Worm (Caenorhabditis elegans) whole organism, L3 larva: ENCODE results near the gene R11G1.7.

ENCODE experiments used
- aly-2 ChIP-seq: fragments of 150-350 bp; optimal IDR thresholded peaks from 2 replicates; lab custom pipeline; 2014; ENCODE audit warnings: missing biosample characterization, missing genetic modification characterization
- ama-1 ChIP-seq: fragments of 150-350 bp; optimal IDR thresholded peaks from 2 replicates; lab custom pipeline; 2018
- ceh-28 ChIP-seq: fragments of 150-350 bp; optimal IDR thresholded peaks from 2 replicates; lab custom pipeline; 2014; ENCODE audit warnings: missing biosample characterization, missing genetic modification reagents, missing genetic modification characterization
- ceh-82 ChIP-seq: fragments of 150-350 bp; optimal IDR thresholded peaks from 2 replicates; lab custom pipeline; 2014; ENCODE audit warnings: missing biosample characterization, missing genetic modification characterization
- ceh-9 ChIP-seq: sonication (generic microtip); optimal IDR thresholded peaks from 2 replicates; lab custom pipeline; 2018; ENCODE audit warnings: missing biosample characterization, missing genetic modification characterization
- daf-12 ChIP-seq: fragments of 150-350 bp; optimal IDR thresholded peaks from 2 replicates; lab custom pipeline; 2014; ENCODE audit warnings: missing biosample characterization, missing genetic modification reagents, missing genetic modification characterization
- egl-27 ChIP-seq: sonication (generic microtip); optimal IDR thresholded peaks from 4 replicates; lab custom pipeline; 2017; ENCODE audit warnings: missing biosample characterization, missing genetic modification reagents, missing genetic modification characterization
- egl-5 ChIP-seq: fragments of 150-350 bp; optimal IDR thresholded peaks from 2 replicates; lab custom pipeline; 2017; ENCODE audit warnings: missing biosample characterization, missing genetic modification reagents, missing genetic modification characterization, inconsistent platforms
- nhr-23 ChIP-seq: fragments of 150-350 bp; optimal IDR thresholded peaks from 2 replicates; lab custom pipeline; 2014; ENCODE audit warnings: missing biosample characterization, missing genetic modification reagents, missing genetic modification characterization
- nhr-237 ChIP-seq: fragments of 150-350 bp; optimal IDR thresholded peaks from 2 replicates; lab custom pipeline; 2014; ENCODE audit warnings: missing biosample characterization, missing genetic modification characterization
- nhr-28 ChIP-seq: fragments of 150-350 bp; optimal IDR thresholded peaks from 2 replicates; lab custom pipeline; 2014; ENCODE audit warnings: missing biosample characterization, missing genetic modification characterization
- pha-4 ChIP-seq: fragments of 150-350 bp; optimal IDR thresholded peaks from 2 replicates; lab custom pipeline; 2014; ENCODE audit warnings: missing biosample characterization, missing genetic modification reagents, missing genetic modification characterization
- snpc-4 ChIP-seq: fragments of 150-350 bp; optimal IDR thresholded peaks from 2 replicates; lab custom pipeline; 2014; ENCODE audit warnings: missing biosample characterization, missing genetic modification characterization
- unc-62 ChIP-seq: fragments of 150-350 bp; sonication (generic microtip); optimal IDR thresholded peaks from 4 replicates; lab custom pipeline; 2014; ENCODE audit warnings: missing biosample characterization, missing genetic modification reagents, missing genetic modification characterization

DNA sequence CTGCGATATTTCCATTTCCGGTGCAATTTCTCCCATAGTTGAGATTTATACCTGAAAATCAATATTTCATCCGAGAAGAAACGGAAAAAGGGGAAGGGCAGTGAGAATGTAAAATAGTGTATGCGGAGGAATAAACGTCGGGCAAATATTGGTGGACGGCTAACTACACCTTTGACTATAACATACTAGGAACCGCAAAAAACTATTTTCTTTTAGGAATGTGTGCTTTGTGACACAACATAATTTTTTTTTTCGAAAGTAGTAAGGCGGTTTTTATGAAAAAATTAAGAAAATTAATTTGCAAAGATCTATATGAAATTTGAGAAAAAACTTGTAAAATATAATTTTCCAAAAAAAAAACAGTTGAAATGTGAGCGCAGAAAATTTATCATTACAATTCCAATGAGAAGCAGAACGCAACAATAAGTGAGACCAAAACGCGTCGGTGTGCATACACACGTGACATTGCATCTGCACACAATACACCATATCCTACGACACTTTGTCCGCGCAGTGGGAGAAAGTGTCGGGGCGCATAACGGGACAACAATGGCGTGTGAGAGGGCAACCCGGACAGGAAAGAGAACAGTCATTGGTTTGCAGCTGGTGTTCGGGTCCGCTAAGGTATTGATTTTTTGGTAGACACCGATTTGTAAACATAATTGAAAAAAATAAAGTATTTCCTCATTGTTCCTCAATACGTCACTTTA is 5.8 kb upstream of the R11G1.7 start, which contains the start of the genes sax-1 and R11G1.2:
- TF ChIP-seq pha-4 (tag; lab: Kevin White, UChicago) (peak; percentile 82), ceh-28 (tag; lab: Kevin White, UChicago) (peak; percentile 29), snpc-4 (peak; percentile 0), ama-1 (no peak), egl-27 (tag; lab: Kevin White, UChicago) (no peak), aly-2 (tag; lab: Kevin White, UChicago) (no peak), nhr-237 (no peak), ceh-9 (no peak), unc-62 (GFP tag; lab: Kevin White, UChicago) (no peak), daf-12 (tag; lab: Kevin White, UChicago) (no peak), nhr-28 (tag; lab: Kevin White, UChicago) (no peak), nhr-23 (tag; lab: Kevin White, UChicago) (peak; percentile 17), egl-5 (tag; lab: Kevin White, UChicago) (no peak), ceh-82 (tag; lab: Kevin White, UChicago) (no peak)
